Fruit fly (Drosophila melanogaster): ENCODE measurements around the gene bnl.

dm6 chr3R:19777180-19777579 is 59.4 kb downstream of the bnl start, which contains the start of gene Acsx1R:
- no peak for TF ChIP-seq Clk (GFP tag; optimal IDR thresholded peaks at IDR 0.05)
- no peak for TF ChIP-seq pad (GFP tag; optimal IDR thresholded peaks at IDR 0.05)
- no peak for TF ChIP-seq CG7101 (tag; optimal IDR thresholded peaks at IDR 0.05)
- no peak for TF ChIP-seq CG7045 (GFP tag; optimal IDR thresholded peaks at IDR 0.05)
- no peak for TF ChIP-seq cic (GFP tag; optimal IDR thresholded peaks at IDR 0.05)
- TF ChIP-seq CG12768 (GFP tag; optimal IDR thresholded peaks at IDR 0.05): no peak

Measured in whole organism, adult.